Worm (Caenorhabditis elegans) whole organism, late embryonic: ENCODE measurements around the gene clec-214.

Experiments used
- K02D7.2 ChIP-seq: sonication (generic microtip); optimal IDR thresholded peaks from 2 replicates; lab custom pipeline; 2017; ENCODE audit warnings: mild to moderate bottlenecking, missing genetic modification characterization, missing compliant biosample characterization
- K09A11.1 ChIP-seq: sonication (generic microtip); optimal IDR thresholded peaks from 2 replicates; lab custom pipeline; 2017; ENCODE audit warnings: antibody characterized with exemption, mild to moderate bottlenecking, missing genetic modification characterization, missing compliant biosample characterization; ENCODE audit not compliant: insufficient read depth
- T23F11.4 ChIP-seq: fragments of 200-800 bp; sonication (Bioruptor generic); optimal IDR thresholded peaks from 2 replicates; lab custom pipeline; 2018; ENCODE audit warnings: mild to moderate bottlenecking, missing genetic modification characterization, missing compliant biosample characterization
- Y22D7AL.16 ChIP-seq: sonication (generic microtip); optimal IDR thresholded peaks from 2 replicates; lab custom pipeline; 2016; ENCODE audit warnings: missing genetic modification characterization, missing compliant biosample characterization
- ceh-18 ChIP-seq: sonication (generic microtip); optimal IDR thresholded peaks from 2 replicates; lab custom pipeline; 2016; ENCODE audit warnings: missing genetic modification characterization, missing compliant biosample characterization
- ceh-19 ChIP-seq: fragments of 200-800 bp; sonication (Bioruptor generic); optimal IDR thresholded peaks from 2 replicates; lab custom pipeline; 2018; ENCODE audit warnings: mild to moderate bottlenecking, missing genetic modification characterization, missing compliant biosample characterization
- ceh-2 ChIP-seq: sonication (generic microtip); optimal IDR thresholded peaks from 2 replicates; lab custom pipeline; 2016; ENCODE audit warnings: missing genotype, missing genetic modification characterization, missing compliant biosample characterization
- ceh-22 ChIP-seq: sonication (generic microtip); optimal IDR thresholded peaks from 2 replicates; lab custom pipeline; 2017; ENCODE audit warnings: missing biosample characterization, missing genetic modification characterization
- ceh-34 ChIP-seq: sonication (generic microtip); optimal IDR thresholded peaks from 2 replicates; lab custom pipeline; 2016; ENCODE audit warnings: mild to moderate bottlenecking, missing genetic modification characterization, missing compliant biosample characterization
- ceh-6 ChIP-seq: fragments of 200-800 bp; sonication (Bioruptor generic); optimal IDR thresholded peaks from 2 replicates; lab custom pipeline; 2018; ENCODE audit warnings: mild to moderate bottlenecking, missing genetic modification characterization, missing compliant biosample characterization
- che-1 ChIP-seq: sonication (generic microtip); optimal IDR thresholded peaks from 2 replicates; lab custom pipeline; 2016; ENCODE audit warnings: mild to moderate bottlenecking, missing genetic modification characterization, missing compliant biosample characterization
- dmd-4 ChIP-seq: sonication (generic microtip); optimal IDR thresholded peaks from 2 replicates; lab custom pipeline; 2016; ENCODE audit warnings: borderline replicate concordance, missing genetic modification characterization, missing compliant biosample characterization
- dve-1 ChIP-seq: sonication (generic microtip); optimal IDR thresholded peaks from 2 replicates; lab custom pipeline; 2017; ENCODE audit warnings: antibody characterized with exemption, mild to moderate bottlenecking, missing genetic modification characterization, missing compliant biosample characterization
- elt-2 ChIP-seq: sonication (generic microtip); optimal IDR thresholded peaks from 2 replicates; lab custom pipeline; 2016; ENCODE audit warnings: missing genetic modification reagents, missing genetic modification characterization, missing compliant biosample characterization
- eyg-1 ChIP-seq: sonication (generic microtip); optimal IDR thresholded peaks from 2 replicates; lab custom pipeline; 2016; ENCODE audit warnings: missing genotype, missing genetic modification characterization, missing compliant biosample characterization
- fkh-10 ChIP-seq: fragments of 150-350 bp; optimal IDR thresholded peaks from 2 replicates; lab custom pipeline; 2014; ENCODE audit warnings: missing biosample characterization, missing genetic modification reagents, missing genetic modification characterization
- fkh-6 ChIP-seq: sonication (generic microtip); optimal IDR thresholded peaks from 2 replicates; lab custom pipeline; 2016; ENCODE audit warnings: missing genetic modification characterization, missing compliant biosample characterization
- hlh-30 ChIP-seq: sonication (generic microtip); optimal IDR thresholded peaks from 2 replicates; lab custom pipeline; 2017; ENCODE audit warnings: antibody characterized with exemption, missing genetic modification characterization, missing compliant biosample characterization; ENCODE audit not compliant: insufficient read depth
- hlh-6 ChIP-seq: sonication (generic microtip); optimal IDR thresholded peaks from 2 replicates; lab custom pipeline; 2016; ENCODE audit warnings: missing genotype, missing genetic modification characterization, missing compliant biosample characterization
- hlh-8 ChIP-seq: sonication (generic microtip); optimal IDR thresholded peaks from 2 replicates; lab custom pipeline; 2016; ENCODE audit warnings: missing genotype, missing genetic modification characterization, missing compliant biosample characterization
- lin-11 ChIP-seq: fragments of 200-800 bp; sonication (Bioruptor generic); optimal IDR thresholded peaks from 2 replicates; lab custom pipeline; 2018; ENCODE audit warnings: mild to moderate bottlenecking, missing genetic modification characterization, missing compliant biosample characterization
- madf-2 ChIP-seq: sonication (generic microtip); optimal IDR thresholded peaks from 2 replicates; lab custom pipeline; 2017; ENCODE audit warnings: missing genetic modification characterization, missing compliant biosample characterization
- nfya-1 ChIP-seq: sonication (generic microtip); optimal IDR thresholded peaks from 2 replicates; lab custom pipeline; 2017; ENCODE audit warnings: missing genetic modification characterization, mild to moderate bottlenecking, missing compliant biosample characterization, antibody characterized with exemption, moderate library complexity
- nhr-11 ChIP-seq: fragments of 150-350 bp; optimal IDR thresholded peaks from 2 replicates; lab custom pipeline; 2014; ENCODE audit warnings: missing biosample characterization, missing genetic modification characterization
- npax-4 ChIP-seq: sonication (generic microtip); optimal IDR thresholded peaks from 2 replicates; lab custom pipeline; 2016; ENCODE audit warnings: missing genetic modification characterization, missing compliant biosample characterization
- odd-2 ChIP-seq: sonication (generic microtip); optimal IDR thresholded peaks from 2 replicates; lab custom pipeline; 2017; ENCODE audit warnings: antibody characterized with exemption, mild to moderate bottlenecking, missing genetic modification characterization, missing compliant biosample characterization
- pag-3 ChIP-seq: sonication (generic microtip); optimal IDR thresholded peaks from 2 replicates; lab custom pipeline; 2016; ENCODE audit warnings: missing compliant biosample characterization, missing genetic modification characterization, borderline replicate concordance
- pax-1 ChIP-seq: fragments of 150-350 bp; optimal IDR thresholded peaks from 2 replicates; lab custom pipeline; 2014; ENCODE audit warnings: missing biosample characterization, missing genetic modification characterization
- pha-4 ChIP-seq: fragments of 150-350 bp; optimal IDR thresholded peaks from 2 replicates; lab custom pipeline; 2018; ENCODE audit warnings: missing biosample characterization, missing genetic modification reagents, missing genetic modification characterization
- ref-2 ChIP-seq: sonication (generic microtip); optimal IDR thresholded peaks from 2 replicates; lab custom pipeline; 2016; ENCODE audit warnings: missing genetic modification characterization, missing compliant biosample characterization
- sdc-2 ChIP-seq: sonication (generic microtip); optimal IDR thresholded peaks from 2 replicates; lab custom pipeline; 2016; ENCODE audit warnings: missing genotype, missing genetic modification characterization, missing compliant biosample characterization
- unc-3 ChIP-seq, 2 experiments: fragments of 200-800 bp in 1 of 2; sonication (Bioruptor generic) in 1 of 2; sonication (generic microtip) in 1 of 2; conservative IDR thresholded peaks in 1 of 2; optimal IDR thresholded peaks in 1 of 2; 2 replicates each; pipeline versions ENCODE4 v1.3.6 to Lab custom; 2016 to 2022; ENCODE audit warnings: missing compliant biosample characterization in 2 of 2, missing genetic modification characterization in 2 of 2, missing genetic modification reagents in 1 of 2
- unc-55 ChIP-seq: sonication (generic microtip); optimal IDR thresholded peaks from 2 replicates; lab custom pipeline; 2017; ENCODE audit warnings: missing biosample characterization, missing genetic modification reagents, missing genetic modification characterization
- unc-86 ChIP-seq: sonication (generic microtip); optimal IDR thresholded peaks from 2 replicates; lab custom pipeline; 2016; ENCODE audit warnings: missing genetic modification characterization, missing compliant biosample characterization
- ztf-16 ChIP-seq: sonication (generic microtip); optimal IDR thresholded peaks from 2 replicates; lab custom pipeline; 2017; ENCODE audit warnings: missing genetic modification characterization, missing compliant biosample characterization

Gene clec-214

ce11 chrV:7635469-7635868 lies 25.3 kb downstream of the clec-214 start, which contains the start of gene srd-29:
Gene srd-29 (plus strand): TSS chrV:7635769.
- TF ChIP-seq dmd-4 (tag; lab: Kevin White, UChicago) (no peak), T23F11.4 (GFP tag; lab: Kevin White, UChicago) (no peak), ceh-22 (no peak), odd-2 (tag; lab: Kevin White, UChicago) (no peak), pag-3 (tag; lab: Kevin White, UChicago) (no peak), nfya-1 (tag; lab: Kevin White, UChicago) (no peak), sdc-2 (no peak), unc-3 (GFP tag; conservative IDR thresholded peaks at IDR 0.05; lab: Robert Waterston, UW) (no peak), unc-3 (tag; optimal IDR thresholded peaks at IDR 0.05; lab: Kevin White, UChicago) (no peak), ztf-16 (no peak), hlh-8 (tag; lab: Kevin White, UChicago) (no peak), nhr-11 (tag; lab: Kevin White, UChicago) (no peak), unc-86 (tag; lab: Kevin White, UChicago) (no peak), ceh-19 (GFP tag; lab: Kevin White, UChicago) (no peak), hlh-6 (no peak), ceh-34 (tag; lab: Kevin White, UChicago) (no peak)

ce11 chrV:7637801-7638200 lies 27.6 kb downstream of the clec-214 start, which contains the start of gene clec-45:
Gene clec-45 (plus strand): TSS chrV:7638101.
- TF ChIP-seq lin-11 (tag; lab: Kevin White, UChicago) = no peak
- TF ChIP-seq K09A11.1 (tag; lab: Kevin White, UChicago) = no peak
- no peak for TF ChIP-seq ceh-2 (tag; lab: Kevin White, UChicago)
- TF ChIP-seq madf-2 (tag; lab: Kevin White, UChicago) = no peak

- TF ChIP-seq pag-3 (tag; lab: Kevin White, UChicago) (no peak), ceh-2 (tag; lab: Kevin White, UChicago) (no peak), npax-4 (tag; lab: Kevin White, UChicago) (no peak), hlh-6 (no peak), che-1 (tag; lab: Kevin White, UChicago) (no peak), unc-3 (GFP tag; conservative IDR thresholded peaks at IDR 0.05; lab: Robert Waterston, UW) (no peak), unc-3 (tag; optimal IDR thresholded peaks at IDR 0.05; lab: Kevin White, UChicago) (no peak), eyg-1 (no peak), pha-4 (tag; lab: Kevin White, UChicago) (no peak), elt-2 (tag; lab: Kevin White, UChicago) (no peak), ceh-6 (GFP tag; lab: Kevin White, UChicago) (no peak), ref-2 (no peak), nfya-1 (tag; lab: Kevin White, UChicago) (no peak)
These were observed 29.2 kb downstream of the clec-214 start for ce11 chrV:7639356-7639755.

ce11 chrV:7639787-7640186 lies 29.6 kb downstream of the clec-214 start, which contains the start of gene F07C4.10:
Gene F07C4.10 (minus strand): TSS chrV:7639887.
- TF ChIP-seq ztf-16 (no peak), lin-11 (tag; lab: Kevin White, UChicago) (no peak), fkh-6 (no peak), ceh-18 (no peak), fkh-10 (GFP tag; lab: Kevin White, UChicago) (no peak), dve-1 (no peak), Y22D7AL.16 (no peak), K02D7.2 (tag; lab: Kevin White, UChicago) (no peak), unc-55 (GFP tag; lab: Kevin White, UChicago) (no peak), ceh-2 (tag; lab: Kevin White, UChicago) (no peak), eyg-1 (no peak), ceh-22 (no peak), pax-1 (tag; lab: Kevin White, UChicago) (no peak), hlh-30 (tag; lab: Kevin White, UChicago) (no peak)
